Worm (Caenorhabditis elegans): ENCODE measurements around the gene sms-2.
A peak's percentile ranks its signal among the peaks of the same experiment; 100 is the strongest.

Gene sms-2

ce11 chrX:947885-948284 lies 798 bp downstream of the sms-2 start:
- TF ChIP-seq ztf-29 (GFP tag; IDR thresholded peaks at IDR 0.05) (no peak), med-1 (GFP tag; optimal IDR thresholded peaks at IDR 0.05; ENCODE audit: insufficient read depth) (no peak), ref-1 (GFP tag; conservative IDR thresholded peaks at IDR 0.05) (no peak), flt-1 (GFP tag; IDR thresholded peaks at IDR 0.05) (no peak), klf-2 (GFP tag; conservative IDR thresholded peaks at IDR 0.05) (no peak), tab-1 (GFP tag; IDR thresholded peaks at IDR 0.05) (no peak), T22C8.4 (GFP tag; IDR thresholded peaks at IDR 0.05) (no peak), ztf-23 (GFP tag; IDR thresholded peaks at IDR 0.05) (no peak)

ce11 chrX:945669-946068 lies 3.0 kb downstream of the sms-2 start:
- TF ChIP-seq cog-1 (tag; optimal IDR thresholded peaks at IDR 0.05), result no peak
- TF ChIP-seq klf-2 (GFP tag; conservative IDR thresholded peaks at IDR 0.05), result no peak
- TF ChIP-seq med-1 (GFP tag; optimal IDR thresholded peaks at IDR 0.05; ENCODE audit: insufficient read depth), result no peak
- TF ChIP-seq ref-1 (GFP tag; conservative IDR thresholded peaks at IDR 0.05), result no peak
- TF ChIP-seq ztf-23 (GFP tag; IDR thresholded peaks at IDR 0.05), result no peak
- TF ChIP-seq ztf-29 (GFP tag; IDR thresholded peaks at IDR 0.05), result no peak
- TF ChIP-seq tab-1 (GFP tag; IDR thresholded peaks at IDR 0.05), result no peak
- no peak for TF ChIP-seq T22C8.4 (GFP tag; IDR thresholded peaks at IDR 0.05)
- no peak for TF ChIP-seq flt-1 (GFP tag; IDR thresholded peaks at IDR 0.05)

DNA sequence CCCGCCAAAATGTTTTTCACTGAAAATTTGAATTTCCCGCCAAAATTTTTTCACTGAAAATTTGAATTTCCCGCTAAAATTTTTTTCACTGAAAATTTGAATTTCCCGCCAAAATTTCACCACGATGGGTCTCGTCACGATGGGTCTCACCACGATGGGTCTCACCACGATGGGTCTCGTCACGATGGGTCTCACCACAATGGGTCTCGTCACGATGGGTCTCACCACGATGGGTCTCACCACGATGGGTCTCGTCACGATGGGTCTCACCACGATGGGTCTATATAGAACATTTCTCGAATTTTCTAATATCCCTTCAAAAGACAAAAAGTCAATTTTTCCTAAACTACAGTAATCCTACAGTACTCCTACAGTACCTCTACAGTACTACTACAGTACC lies 5.0 kb downstream of the sms-2 start:
- TF ChIP-seq flt-1 (GFP tag; IDR thresholded peaks at IDR 0.05) (peak; percentile 17; the same call in 1 of the 2 replicates), tab-1 (GFP tag; IDR thresholded peaks at IDR 0.05) (0 out of 2 replicates have a peak, but pooled peaks have one; percentile 18)

- TF ChIP-seq ztf-23 (GFP tag; IDR thresholded peaks at IDR 0.05) (no peak), T22C8.4 (GFP tag; IDR thresholded peaks at IDR 0.05) (no peak), med-1 (GFP tag; optimal IDR thresholded peaks at IDR 0.05; ENCODE audit: insufficient read depth) (no peak), klf-2 (GFP tag; conservative IDR thresholded peaks at IDR 0.05) (no peak), ref-1 (GFP tag; conservative IDR thresholded peaks at IDR 0.05) (no peak), tab-1 (GFP tag; IDR thresholded peaks at IDR 0.05) (no peak), cog-1 (tag; optimal IDR thresholded peaks at IDR 0.05) (no peak), flt-1 (GFP tag; IDR thresholded peaks at IDR 0.05) (no peak), ztf-29 (GFP tag; IDR thresholded peaks at IDR 0.05) (no peak)
Observed at ce11 chrX:938269-938883, 10.3 kb downstream of the sms-2 start, which contains the start of gene F53H8.3. F53H8.3 (plus strand) TSS chrX:938543.

DNA sequence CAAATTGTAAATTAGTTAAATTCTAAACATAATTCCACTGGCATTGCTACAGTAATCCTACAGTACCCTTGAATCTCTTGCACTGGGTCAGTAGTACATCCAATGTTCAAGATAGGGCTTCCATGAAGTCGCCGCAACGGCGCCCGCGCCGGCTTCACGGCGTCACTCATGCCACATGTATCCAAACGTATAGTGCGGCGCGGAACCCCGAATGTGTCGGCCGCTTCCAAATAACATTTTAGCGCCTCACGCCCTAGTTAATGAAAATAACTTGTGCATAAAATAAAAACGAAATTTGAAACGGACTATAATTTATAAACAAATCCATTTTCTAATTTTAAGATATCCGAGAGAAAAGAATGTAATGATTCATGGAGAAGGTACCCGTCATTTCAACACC lies 12.7 kb downstream of the sms-2 start:
- TF ChIP-seq T22C8.4 (GFP tag; IDR thresholded peaks at IDR 0.05) (no peak), cog-1 (tag; optimal IDR thresholded peaks at IDR 0.05) (no peak), flt-1 (GFP tag; IDR thresholded peaks at IDR 0.05) (no peak), ztf-29 (GFP tag; IDR thresholded peaks at IDR 0.05) (no peak), ref-1 (GFP tag; conservative IDR thresholded peaks at IDR 0.05) (no peak), ztf-23 (GFP tag; IDR thresholded peaks at IDR 0.05) (no peak)

DNA sequence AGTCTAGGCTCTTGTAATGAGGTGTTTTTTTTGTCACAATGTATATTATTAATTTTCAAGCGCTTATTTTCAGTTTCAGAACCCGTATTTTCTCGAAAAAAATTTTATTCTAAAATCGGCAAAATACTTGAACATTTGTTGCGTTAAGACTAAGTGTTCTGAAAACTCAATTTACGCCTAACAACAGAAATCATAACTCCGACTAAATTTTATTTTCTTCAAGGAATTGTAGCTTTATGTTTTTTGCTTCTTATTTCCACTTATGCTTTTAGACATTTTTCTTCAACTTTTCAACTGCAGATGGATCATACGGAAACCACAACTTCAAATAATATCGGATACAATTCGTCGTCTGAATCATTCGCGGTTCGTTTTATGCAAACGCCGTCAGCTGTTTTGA lies 15.2 kb downstream of the sms-2 start, which contains the start of gene F35H12.1:
F35H12.1 (plus strand) TSS at position 301 of the 400 bp plus-strand sequence.
- TF ChIP-seq cog-1 (tag; optimal IDR thresholded peaks at IDR 0.05) (no peak), tab-1 (GFP tag; IDR thresholded peaks at IDR 0.05) (no peak), ztf-23 (GFP tag; IDR thresholded peaks at IDR 0.05) (no peak), flt-1 (GFP tag; IDR thresholded peaks at IDR 0.05) (no peak), klf-2 (GFP tag; conservative IDR thresholded peaks at IDR 0.05) (no peak), ztf-29 (GFP tag; IDR thresholded peaks at IDR 0.05) (no peak), ref-1 (GFP tag; conservative IDR thresholded peaks at IDR 0.05) (no peak), T22C8.4 (GFP tag; IDR thresholded peaks at IDR 0.05) (no peak), med-1 (GFP tag; optimal IDR thresholded peaks at IDR 0.05; ENCODE audit: insufficient read depth) (no peak)

ce11 chrX:932874-933273 lies 15.8 kb downstream of the sms-2 start:
- TF ChIP-seq T22C8.4 (GFP tag; IDR thresholded peaks at IDR 0.05) (no peak), ref-1 (GFP tag; conservative IDR thresholded peaks at IDR 0.05) (no peak), cog-1 (tag; optimal IDR thresholded peaks at IDR 0.05) (no peak), ztf-29 (GFP tag; IDR thresholded peaks at IDR 0.05) (no peak), flt-1 (GFP tag; IDR thresholded peaks at IDR 0.05) (no peak), med-1 (GFP tag; optimal IDR thresholded peaks at IDR 0.05; ENCODE audit: insufficient read depth) (no peak), ztf-23 (GFP tag; IDR thresholded peaks at IDR 0.05) (no peak), klf-2 (GFP tag; conservative IDR thresholded peaks at IDR 0.05) (no peak), tab-1 (GFP tag; IDR thresholded peaks at IDR 0.05) (no peak)

DNA sequence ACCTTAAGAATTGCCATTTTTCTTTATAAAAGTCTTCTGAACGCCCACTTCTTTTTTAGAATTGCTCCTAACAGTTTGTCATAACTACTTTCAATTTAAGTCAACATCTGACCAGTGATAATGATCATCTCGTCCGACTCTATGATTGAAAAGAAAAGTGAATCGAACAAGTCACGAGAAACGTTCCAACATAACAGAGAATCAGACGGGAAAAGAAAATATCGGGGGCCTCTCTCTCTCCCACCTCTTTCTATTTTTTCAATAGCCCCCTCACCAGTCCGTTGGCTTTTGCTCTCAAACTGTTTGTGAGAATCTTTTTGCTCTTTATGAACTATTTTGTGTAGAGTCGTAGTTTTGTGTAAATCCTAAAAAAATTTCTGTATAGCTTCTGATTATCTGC lies 21.1 kb downstream of the sms-2 start:
- TF ChIP-seq med-1 (GFP tag; optimal IDR thresholded peaks at IDR 0.05; ENCODE audit: insufficient read depth), result no peak
- TF ChIP-seq ztf-23 (GFP tag; IDR thresholded peaks at IDR 0.05), result no peak
- TF ChIP-seq tab-1 (GFP tag; IDR thresholded peaks at IDR 0.05), result no peak
- no peak for TF ChIP-seq flt-1 (GFP tag; IDR thresholded peaks at IDR 0.05)
- TF ChIP-seq T22C8.4 (GFP tag; IDR thresholded peaks at IDR 0.05), result no peak
- TF ChIP-seq ref-1 (GFP tag; conservative IDR thresholded peaks at IDR 0.05), result no peak
- no peak for TF ChIP-seq klf-2 (GFP tag; conservative IDR thresholded peaks at IDR 0.05)
- TF ChIP-seq cog-1 (tag; optimal IDR thresholded peaks at IDR 0.05), result no peak
- TF ChIP-seq ztf-29 (GFP tag; IDR thresholded peaks at IDR 0.05), result no peak

DNA sequence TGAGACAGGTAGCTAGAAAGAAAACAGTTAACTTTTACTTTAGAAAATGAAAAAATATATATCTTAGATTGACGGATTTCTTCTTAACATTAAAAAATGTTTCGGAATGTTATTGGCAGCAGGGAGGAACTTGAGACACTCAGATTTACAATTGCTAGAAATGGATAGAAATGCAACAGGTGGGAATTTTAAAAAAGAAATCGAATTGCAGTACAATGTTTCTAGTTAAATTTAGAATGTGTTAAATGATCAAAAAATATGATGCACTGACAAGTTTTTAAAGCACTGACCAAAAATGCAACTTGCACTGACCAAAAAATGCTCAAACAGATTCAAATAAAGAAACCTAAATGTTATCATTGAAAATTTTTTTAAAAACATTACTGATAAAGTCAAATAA lies 22.6 kb downstream of the sms-2 start:
- TF ChIP-seq med-1 (GFP tag; optimal IDR thresholded peaks at IDR 0.05; ENCODE audit: insufficient read depth), result no peak
- TF ChIP-seq cog-1 (tag; optimal IDR thresholded peaks at IDR 0.05), result no peak
- TF ChIP-seq T22C8.4 (GFP tag; IDR thresholded peaks at IDR 0.05), result no peak
- no peak for TF ChIP-seq klf-2 (GFP tag; conservative IDR thresholded peaks at IDR 0.05)
- no peak for TF ChIP-seq ztf-23 (GFP tag; IDR thresholded peaks at IDR 0.05)
- no peak for TF ChIP-seq tab-1 (GFP tag; IDR thresholded peaks at IDR 0.05)

ce11 chrX:924495-925008 lies 24.1 kb downstream of the sms-2 start, which contains the start of the genes pifk-1 and tbc-11:
pifk-1 (minus strand) TSS chrX:924511.
tbc-11 (plus strand) TSS chrX:924958.
- TF ChIP-seq ztf-29 (GFP tag; IDR thresholded peaks at IDR 0.05), result no peak
- TF ChIP-seq flt-1 (GFP tag; IDR thresholded peaks at IDR 0.05), result no peak
- no peak for TF ChIP-seq cog-1 (tag; optimal IDR thresholded peaks at IDR 0.05)
- TF ChIP-seq tab-1 (GFP tag; IDR thresholded peaks at IDR 0.05), result no peak

All from whole organism, midembryonic.